Fruit fly (Drosophila melanogaster): Measurements from ENCODE around the gene squ.
A peak's percentile ranks its signal among the peaks of the same experiment; 100 is the strongest.

Gene squ

DNA sequence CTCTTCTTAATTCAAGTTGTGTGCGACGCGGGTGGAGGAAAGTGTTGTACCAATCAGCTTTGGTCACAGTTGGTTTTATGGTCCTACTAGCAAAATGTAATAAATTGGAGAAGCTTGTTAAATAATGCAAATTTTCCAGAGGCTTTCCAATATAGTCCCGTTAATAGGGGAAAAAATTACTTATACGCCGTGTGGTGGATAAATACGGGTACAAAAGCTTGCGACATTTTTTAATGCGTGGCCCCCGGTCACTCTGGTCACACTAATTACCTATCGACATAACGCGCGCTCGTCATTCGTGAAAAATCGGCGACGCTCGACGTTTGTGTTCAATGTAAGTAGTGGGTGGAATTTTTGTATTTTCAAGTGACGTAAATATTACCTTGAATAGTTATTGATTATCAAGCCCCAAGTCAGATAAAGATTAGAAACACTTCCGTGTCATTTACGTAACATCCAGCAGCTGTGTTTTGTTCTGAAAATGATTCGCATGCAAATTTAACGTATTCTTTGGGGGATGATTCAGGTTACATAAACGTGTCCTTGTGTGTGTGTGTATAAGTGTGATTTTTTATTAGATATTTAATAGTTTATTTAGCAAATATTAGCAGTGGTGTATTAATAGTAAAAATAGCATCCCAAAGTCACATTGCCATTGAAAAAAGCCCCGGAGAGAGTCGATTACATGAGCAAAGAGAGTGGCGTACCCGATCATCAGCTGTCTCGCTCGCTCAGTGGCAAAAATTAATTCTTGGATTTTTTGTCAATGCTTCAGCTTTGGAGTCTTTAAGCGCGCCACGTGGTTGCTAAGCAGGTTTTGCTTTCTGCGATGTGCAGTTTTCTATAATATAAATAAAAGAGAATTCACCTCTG is 40.0 kb downstream of the squ start, which contains the start of gene Cyt-c-p (continued):
- TF ChIP-seq Dip2 (GFP tag; IDR thresholded peaks at IDR 0.05): no peak
- no peak for TF ChIP-seq Nf-YB (GFP tag; optimal IDR thresholded peaks at IDR 0.05)
- TF ChIP-seq Fer2 (tag; optimal IDR thresholded peaks at IDR 0.05): no peak
- no peak for TF ChIP-seq CG3163 (GFP tag; optimal IDR thresholded peaks at IDR 0.05)
- no peak for TF ChIP-seq Xrp1 (GFP tag; IDR thresholded peaks at IDR 0.05)
- peak; percentile 45 for TF ChIP-seq CG12299 (tag; optimal IDR thresholded peaks at IDR 0.05)
- TF ChIP-seq sisA (GFP tag; IDR thresholded peaks at IDR 0.05): no peak
- peak; percentile 52 for TF ChIP-seq caup (GFP tag; optimal IDR thresholded peaks at IDR 0.05; ENCODE audit: severe bottlenecking)
- TF ChIP-seq CG1602 (GFP tag; optimal IDR thresholded peaks at IDR 0.05): no peak
- no peak for TF ChIP-seq ham (GFP tag; IDR thresholded peaks at IDR 0.05)
- peak; percentile 78 for TF ChIP-seq stwl (tag; optimal IDR thresholded peaks at IDR 0.05)
- TF ChIP-seq CTCF (GFP tag; optimal IDR thresholded peaks at IDR 0.05): peak; percentile 36
- TF ChIP-seq CG17359 (tag; optimal IDR thresholded peaks at IDR 0.05): no peak
- no peak for TF ChIP-seq crc (GFP tag; optimal IDR thresholded peaks at IDR 0.05)
- TF ChIP-seq oc (tag; optimal IDR thresholded peaks at IDR 0.05): no peak
- TF ChIP-seq CG12769 (tag; optimal IDR thresholded peaks at IDR 0.05): peak; percentile 2
- TF ChIP-seq onecut (GFP tag; IDR thresholded peaks at IDR 0.05): peak; percentile 26; the same call in 1 of the 2 replicates
- TF ChIP-seq Poxn (GFP tag; IDR thresholded peaks at IDR 0.05): no peak
- peak; percentile 10 to 57 for TF ChIP-seq dpn (GFP tag; optimal IDR thresholded peaks at IDR 0.05)
- peak; percentile 4 for TF ChIP-seq Dek (tag; optimal IDR thresholded peaks at IDR 0.05)
- TF ChIP-seq zen (tag; optimal IDR thresholded peaks at IDR 0.05): peak; percentile 75
- no peak for TF ChIP-seq CG3726 (GFP tag; IDR thresholded peaks at IDR 0.05)
- peak; percentile 85 for TF ChIP-seq BEAF-32 (GFP tag; optimal IDR thresholded peaks at IDR 0.05)
- TF ChIP-seq h (optimal IDR thresholded peaks at IDR 0.05): no peak
- TF ChIP-seq Hr78 (GFP tag; optimal IDR thresholded peaks at IDR 0.05): no peak
- TF ChIP-seq mirr (GFP tag; optimal IDR thresholded peaks at IDR 0.05): peak; percentile 33
- no peak for TF ChIP-seq Mad (GFP tag; optimal IDR thresholded peaks at IDR 0.05)
- peak; percentile 6 for TF ChIP-seq gcm2 (GFP tag; optimal IDR thresholded peaks at IDR 0.05)
- TF ChIP-seq CG4360 (GFP tag; IDR thresholded peaks at IDR 0.05): no peak
- TF ChIP-seq CG18599 (GFP tag; optimal IDR thresholded peaks at IDR 0.05): peak; percentile 71
- TF ChIP-seq pita (GFP tag; optimal IDR thresholded peaks at IDR 0.05): no peak
- TF ChIP-seq ci (GFP tag; IDR thresholded peaks at IDR 0.05): peak; percentile 27; the same call in 1 of the 3 replicates
- no peak for TF ChIP-seq HLH3B (GFP tag; IDR thresholded peaks at IDR 0.05)
- peak; percentile 79 for TF ChIP-seq CG15514 (GFP tag; optimal IDR thresholded peaks at IDR 0.05)
- peak; percentile 44; the same call in 1 of the 3 replicates for TF ChIP-seq HLH4C (GFP tag; IDR thresholded peaks at IDR 0.05; ENCODE audit: partially characterized antibody)
- no peak for TF ChIP-seq CG7786 (GFP tag; optimal IDR thresholded peaks at IDR 0.05)
- no peak for TF ChIP-seq CG9609 (GFP tag; optimal IDR thresholded peaks at IDR 0.05)
- TF ChIP-seq Atf6 (GFP tag; IDR thresholded peaks at IDR 0.05): no peak; the same call in 1 of the 2 replicates
- TF ChIP-seq unc-4 (GFP tag; IDR thresholded peaks at IDR 0.05; ENCODE audit: partially characterized antibody): peak; percentile 66
- TF ChIP-seq CG12659 (GFP tag; optimal IDR thresholded peaks at IDR 0.05): peak; percentile 81
- peak; percentile 13 for TF ChIP-seq CG16863 (GFP tag; optimal IDR thresholded peaks at IDR 0.05)
- TF ChIP-seq CG3065 (GFP tag; optimal IDR thresholded peaks at IDR 0.05): no peak
- TF ChIP-seq Dbx (GFP tag; IDR thresholded peaks at IDR 0.05): peak; percentile 41; the same call in 2 of the 3 replicates
- TF ChIP-seq lmd (GFP tag; IDR thresholded peaks at IDR 0.05): no peak
- TF ChIP-seq Hand (GFP tag; optimal IDR thresholded peaks at IDR 0.05): no peak

Data from whole organism, embryonic.